Worm (Caenorhabditis elegans): ENCODE measurements around the gene C14A4.8.

- TF ChIP-seq nhr-77 (tag; optimal IDR thresholded peaks at IDR 0.05) (no peak), ztf-11 (tag; optimal IDR thresholded peaks at IDR 0.05) (no peak), unc-130 (GFP tag; optimal IDR thresholded peaks at IDR 0.05) (no peak), unc-62 (GFP tag; optimal IDR thresholded peaks at IDR 0.05 in 1 of 2) (no peak), unc-62 (tag; optimal IDR thresholded peaks at IDR 0.05) (no peak), zag-1 (tag; optimal IDR thresholded peaks at IDR 0.05) (no peak), ZK337.2 (GFP tag; IDR thresholded peaks at IDR 0.05) (no peak), jun-1 (tag; optimal IDR thresholded peaks at IDR 0.05) (no peak), fkh-10 (GFP tag; optimal IDR thresholded peaks at IDR 0.05) (no peak), lin-15B (tag; optimal IDR thresholded peaks at IDR 0.05) (no peak), dmd-9 (GFP tag; IDR thresholded peaks at IDR 0.05) (no peak), snpc-4 (tag; optimal IDR thresholded peaks at IDR 0.05) (no peak), nhr-25 (tag; optimal IDR thresholded peaks at IDR 0.05; ENCODE audit: borderline replicate concordance, insufficient read depth) (no peak)
Observed at ce11 chrII:10602184-10602583, 4.2 kb upstream of the C14A4.8 start, which contains the start of gene srv-2.

All from whole organism, L4 larva.